Fruit fly (Drosophila melanogaster): ENCODE measurements around the gene RfC38.

Gene RfC38

DNA sequence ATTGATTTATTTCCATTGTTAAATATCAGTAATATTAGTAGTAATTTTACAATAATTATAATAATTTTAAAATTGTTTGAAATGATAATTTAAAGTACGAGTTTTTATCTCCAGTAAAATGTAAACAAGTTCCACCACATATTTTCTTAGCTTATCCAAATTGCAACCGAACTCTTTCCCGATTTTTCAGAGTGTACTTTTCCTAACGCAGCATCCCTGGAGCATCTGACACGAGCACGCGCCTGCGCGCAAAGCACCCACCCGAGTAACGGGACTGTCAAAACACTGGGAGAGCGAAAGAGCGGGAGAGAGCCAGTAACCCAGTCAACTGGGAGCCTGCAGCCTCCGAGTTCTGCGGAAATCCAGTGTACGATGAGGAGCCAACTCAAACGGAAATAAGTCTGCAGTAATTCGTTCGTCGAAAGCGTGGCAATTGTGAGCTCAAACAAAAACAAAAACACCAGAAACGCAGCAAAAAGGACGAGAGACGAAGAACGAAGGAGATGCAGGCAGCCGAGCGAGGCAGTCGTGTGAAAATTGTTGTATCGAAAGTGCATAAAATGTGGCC is 44.0 kb downstream of the RfC38 start, which contains the start of gene CG16854 (continued):
- no peak for TF ChIP-seq CG18476 (GFP tag; optimal IDR thresholded peaks at IDR 0.05)
- no peak for TF ChIP-seq MTF-1 (GFP tag; optimal IDR thresholded peaks at IDR 0.05; ENCODE audit: borderline replicate concordance)
- TF ChIP-seq sens-2 (GFP tag; IDR thresholded peaks at IDR 0.05) = no peak
- no peak for TF ChIP-seq toy (GFP tag; IDR thresholded peaks at IDR 0.05)
- TF ChIP-seq CG4707 (GFP tag; optimal IDR thresholded peaks at IDR 0.05) = no peak
- no peak for TF ChIP-seq ems (GFP tag; optimal IDR thresholded peaks at IDR 0.05)
- TF ChIP-seq dpn (GFP tag; optimal IDR thresholded peaks at IDR 0.05) = peak in 1 of 2 experiments; percentile 4
- no peak for TF ChIP-seq Scr (GFP tag; IDR thresholded peaks at IDR 0.05; ENCODE audit: partially characterized antibody)
- no peak for TF ChIP-seq HLH3B (GFP tag; IDR thresholded peaks at IDR 0.05)
- no peak for TF ChIP-seq maf-S (GFP tag; optimal IDR thresholded peaks at IDR 0.05)
- no peak for TF ChIP-seq crol (GFP tag; IDR thresholded peaks at IDR 0.05)
- TF ChIP-seq Atf3 (GFP tag; optimal IDR thresholded peaks at IDR 0.05) = no peak
- TF ChIP-seq ash1 (GFP tag; optimal IDR thresholded peaks at IDR 0.05) = no peak

DNA sequence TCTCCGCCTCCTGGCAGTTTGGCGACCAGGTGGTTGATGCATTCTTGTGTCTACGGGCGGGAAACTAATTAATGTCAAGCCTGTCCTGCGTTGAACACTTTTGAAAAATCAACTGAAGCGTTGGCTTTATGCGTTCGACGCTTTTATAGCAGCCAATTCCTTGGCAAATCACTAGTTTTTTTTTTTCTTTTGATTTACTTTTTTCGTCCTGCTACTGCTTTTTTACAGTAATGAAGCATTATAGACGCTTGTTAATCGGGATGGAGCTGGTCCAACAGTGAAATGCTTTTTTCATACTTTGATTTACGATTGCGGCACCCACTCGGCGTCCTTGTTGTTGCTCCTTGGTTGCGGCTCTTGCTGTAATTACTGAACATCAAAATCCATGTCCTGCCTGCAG is 45.3 kb downstream of the RfC38 start, which contains the start of gene AstCC:
Gene AstCC, minus strand, starts transcription at position 101 of the 400 bp plus-strand sequence.
- TF ChIP-seq CG15011 (GFP tag; optimal IDR thresholded peaks at IDR 0.05) = no peak
- 0 out of 3 replicates have a peak, but pooled peaks have one; percentile 19 for TF ChIP-seq CG7963 (GFP tag; IDR thresholded peaks at IDR 0.05; ENCODE audit: partially characterized antibody)
- no peak for TF ChIP-seq psq (GFP tag; optimal IDR thresholded peaks at IDR 0.05)
- no peak for TF ChIP-seq mld (GFP tag; IDR thresholded peaks at IDR 0.05; ENCODE audit: partially characterized antibody)

DNA sequence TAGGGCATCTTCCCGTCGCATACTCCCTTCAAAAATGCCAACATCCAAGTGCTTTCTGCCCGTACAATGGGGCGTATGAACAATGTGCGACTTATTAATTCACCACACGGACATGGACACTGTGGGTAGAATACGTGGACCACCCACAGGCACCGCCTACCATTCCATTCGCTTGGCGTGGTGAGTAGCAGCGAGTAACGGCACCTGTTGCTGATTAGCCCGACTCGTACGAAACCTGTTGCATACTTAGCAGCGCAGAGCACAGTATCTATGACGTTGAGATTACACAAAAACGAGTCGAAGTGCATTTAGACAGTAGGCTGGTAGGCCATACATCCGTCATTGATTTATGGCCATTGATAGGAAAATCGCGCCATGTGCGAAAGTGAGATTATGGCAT is 48.4 kb downstream of the RfC38 start:
- TF ChIP-seq vvl (GFP tag; IDR thresholded peaks at IDR 0.05) (no peak), pros (GFP tag; optimal IDR thresholded peaks at IDR 0.05) (no peak), scrt (GFP tag; optimal IDR thresholded peaks at IDR 0.05) (peak; percentile 91), sr (GFP tag; IDR thresholded peaks at IDR 0.05) (no peak), kah (GFP tag; optimal IDR thresholded peaks at IDR 0.05) (peak; percentile 19), zen (tag; optimal IDR thresholded peaks at IDR 0.05) (peak; percentile 42), dysf (GFP tag; IDR thresholded peaks at IDR 0.05) (0 out of 3 replicates have a peak, but pooled peaks have one; percentile 29)

DNA sequence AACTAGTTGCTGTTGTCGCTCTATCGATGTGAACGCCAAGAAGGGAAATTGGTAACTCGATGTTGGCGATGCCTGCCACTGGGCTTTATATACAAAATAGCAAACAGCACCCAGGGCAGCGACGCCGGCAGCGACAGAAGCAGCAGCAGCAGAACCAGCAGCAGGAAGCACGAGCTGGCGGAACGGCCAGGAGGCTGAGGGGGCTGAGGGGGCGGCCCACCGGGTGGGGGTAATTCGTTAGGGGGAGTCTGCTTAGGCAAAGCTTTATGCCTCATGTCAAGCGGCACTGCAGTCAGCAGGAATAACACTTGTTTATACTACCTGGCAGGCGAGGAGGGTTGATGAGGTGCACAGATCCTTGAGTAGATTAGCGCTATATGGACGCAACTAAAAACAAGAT is 49.1 kb downstream of the RfC38 start, which contains the start of gene AstC:
Gene AstC, minus strand, starts transcription at position 63 of the 400 bp plus-strand sequence.
- 0 out of 2 replicates have a peak, but pooled peaks have one; percentile 6 for TF ChIP-seq lmd (GFP tag; IDR thresholded peaks at IDR 0.05)
- TF ChIP-seq jigr1 (GFP tag; IDR thresholded peaks at IDR 0.05) = 0 out of 3 replicates have a peak, but pooled peaks have one; percentile 6
- 0 out of 3 replicates have a peak, but pooled peaks have one; percentile 31 for TF ChIP-seq CG2889 (GFP tag; IDR thresholded peaks at IDR 0.05)
- 0 out of 3 replicates have a peak, but pooled peaks have one; percentile 16 for TF ChIP-seq CG11560 (tag; IDR thresholded peaks at IDR 0.05)
- 0 out of 3 replicates have a peak, but pooled peaks have one; percentile 14 for TF ChIP-seq CG6175 (GFP tag; IDR thresholded peaks at IDR 0.05)
- TF ChIP-seq H15 (GFP tag; IDR thresholded peaks at IDR 0.05) = 0 out of 3 replicates have a peak, but pooled peaks have one; percentile 24
- TF ChIP-seq CG2875 (GFP tag; optimal IDR thresholded peaks at IDR 0.05) = no peak
- TF ChIP-seq Hr39 (optimal IDR thresholded peaks at IDR 0.05) = peak; percentile 51
- TF ChIP-seq crp (GFP tag; optimal IDR thresholded peaks at IDR 0.05) = no peak
- no peak for TF ChIP-seq HLHmδ (GFP tag; optimal IDR thresholded peaks at IDR 0.05)
